Fruit fly (Drosophila melanogaster) whole organism: ENCODE results near the gene Iru.

Experiments used
- psq ChIP-seq: fragments of >200 bp; optimal IDR thresholded peaks from 2 replicates; lab custom pipeline; 2017
- usp ChIP-seq: fragments of >200 bp; optimal IDR thresholded peaks from 2 replicates; lab custom pipeline; 2017; ENCODE audit warnings: missing biosample characterization, missing genetic modification characterization, mixed read lengths

DNA sequence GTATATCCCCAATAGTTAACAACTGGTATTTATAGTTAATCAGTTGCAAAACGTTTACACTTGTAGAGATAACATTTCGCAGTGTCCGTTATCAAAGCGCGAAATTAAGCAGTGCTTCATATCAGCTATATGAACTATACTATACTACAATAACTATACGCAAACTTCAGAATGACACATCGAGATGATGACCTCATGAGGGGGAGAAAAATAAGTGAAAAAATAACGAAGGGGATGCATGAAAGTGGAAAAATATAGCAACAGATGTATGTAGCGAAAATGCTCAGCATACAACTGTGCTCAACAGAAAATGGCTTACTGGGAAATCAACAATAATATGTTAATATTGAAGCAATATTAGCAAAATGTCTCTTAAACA is 24.5 kb downstream of the Iru start:
- TF ChIP-seq psq (lab: Kevin White, UChicago), result no peak
- no peak for TF ChIP-seq usp (GFP tag; lab: Kevin White, UChicago)
